Worm (Caenorhabditis elegans): Measurements from ENCODE around the gene lys-7.

DNA sequence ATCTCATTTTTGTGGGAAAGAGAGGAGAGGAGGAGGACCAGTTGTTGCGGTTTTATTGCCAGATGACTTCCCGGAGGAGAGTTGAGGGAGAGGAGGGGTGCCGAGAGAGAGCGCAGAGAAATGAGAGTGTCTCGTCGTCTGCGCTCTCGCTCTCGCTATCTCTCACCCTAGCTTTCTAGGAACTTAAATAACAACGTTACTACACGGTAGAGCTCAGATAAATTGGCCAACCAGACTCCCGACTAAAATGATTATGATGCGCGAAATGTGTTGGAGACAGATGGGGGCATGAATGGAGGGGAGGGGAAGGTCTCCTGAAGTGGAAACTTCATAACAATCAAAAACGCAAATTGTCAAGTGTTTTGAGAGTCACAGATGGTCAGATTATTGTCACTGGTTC, 27.8 kb downstream of the lys-7 start:
- TF ChIP-seq hif-1 (tag; optimal IDR thresholded peaks at IDR 0.05) (no peak), snpc-4 (tag; optimal IDR thresholded peaks at IDR 0.05) (no peak), lin-15B (tag; optimal IDR thresholded peaks at IDR 0.05) (no peak), nhr-237 (tag; optimal IDR thresholded peaks at IDR 0.05) (no peak), lin-39 (tag; optimal IDR thresholded peaks at IDR 0.05) (no peak), aly-2 (tag; optimal IDR thresholded peaks at IDR 0.05) (no peak)
